Worm (Caenorhabditis elegans) whole organism, early embryonic: ENCODE results near the gene F43E12.1.

ENCODE experiments used
- B0310.2 ChIP-seq: sonication (generic microtip); optimal IDR thresholded peaks from 2 replicates; lab custom pipeline; 2016; ENCODE audit warnings: mild to moderate bottlenecking, missing genetic modification characterization, missing compliant biosample characterization
- ama-1 ChIP-seq: fragments of 150-350 bp; optimal IDR thresholded peaks from 2 replicates; lab custom pipeline; 2014
- hmg-4 ChIP-seq: fragments of 200-800 bp; sonication (Bioruptor generic); optimal IDR thresholded peaks from 2 replicates; lab custom pipeline; 2018; ENCODE audit warnings: mild to moderate bottlenecking, missing genetic modification characterization, missing compliant biosample characterization
- tbx-11 ChIP-seq: fragments of 200-800 bp; sonication (Bioruptor generic); IDR thresholded peaks from 2 replicates; pipeline ENCODE4 v1.3.6; 2022; ENCODE audit warnings: missing genetic modification characterization, missing compliant biosample characterization

ce11 chrX:7193894-7194614 lies 16.6 kb downstream of the F43E12.1 start, which contains the start of gene dnj-7:
- TF ChIP-seq ama-1 (lab: Kevin White, UChicago): no peak
- TF ChIP-seq B0310.2 (tag; lab: Kevin White, UChicago): no peak
- TF ChIP-seq tbx-11 (GFP tag; lab: Robert Waterston, UW): no peak
- TF ChIP-seq hmg-4 (GFP tag; lab: Kevin White, UChicago): no peak
